Fruit fly (Drosophila melanogaster): ENCODE results near the gene CG4935.

The CG4935 gene

DNA sequence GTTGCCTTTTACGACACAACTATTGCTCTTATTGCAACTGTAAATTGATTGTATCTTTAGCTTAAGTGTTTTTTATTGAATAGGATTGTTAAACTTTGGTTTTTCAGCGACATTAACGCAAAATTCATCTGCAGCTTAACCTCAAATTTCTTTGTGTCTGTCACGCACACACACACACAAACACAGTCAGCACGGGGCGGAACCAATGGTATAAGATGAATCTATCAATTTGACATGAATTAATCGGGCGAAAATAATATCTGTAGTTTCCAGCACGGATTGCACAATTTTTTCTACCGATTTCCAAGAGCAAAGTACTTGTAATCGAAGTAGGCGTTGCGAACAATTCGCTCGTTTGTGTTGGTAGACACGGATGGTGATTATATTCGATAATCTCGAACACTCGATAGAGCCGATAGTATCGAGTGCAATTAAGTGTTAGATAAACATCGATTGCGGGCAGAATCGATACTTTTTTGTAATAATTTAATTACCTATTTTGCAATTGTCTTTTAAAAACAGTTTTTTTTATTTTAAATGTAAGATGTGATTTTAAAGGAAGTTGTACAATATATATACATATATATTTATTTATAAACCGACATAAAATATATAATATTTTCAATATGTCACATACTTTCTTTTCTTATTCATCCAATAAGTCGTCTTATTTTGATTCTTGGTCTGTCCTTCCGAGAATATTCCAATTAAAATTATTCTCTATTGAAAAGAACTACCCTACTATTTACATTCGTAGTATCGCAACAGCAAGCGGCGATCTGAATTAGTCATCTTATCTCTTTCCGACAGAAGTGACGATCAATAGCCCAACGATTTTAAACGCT lies 4.5 kb upstream of the CG4935 start, which contains the start of the genes PRL-1 and EndoGI (continued):
- TF ChIP-seq corto (GFP tag; optimal IDR thresholded peaks at IDR 0.05): no peak
- TF ChIP-seq CG6854 (GFP tag; optimal IDR thresholded peaks at IDR 0.05): peak; percentile 68
- TF ChIP-seq CG10321 (GFP tag; IDR thresholded peaks at IDR 0.05): peak; percentile 59; the same call in 1 of the 2 replicates
- peak; percentile 19 for TF ChIP-seq gfzf (GFP tag; optimal IDR thresholded peaks at IDR 0.05)
- TF ChIP-seq stc (GFP tag; IDR thresholded peaks at IDR 0.05): peak; percentile 84
- peak; percentile 86 for TF ChIP-seq CG2712 (tag; optimal IDR thresholded peaks at IDR 0.05)
- TF ChIP-seq CG12155 (GFP tag; optimal IDR thresholded peaks at IDR 0.05): peak; percentile 58
- peak; percentile 66 for TF ChIP-seq CG31224 (GFP tag; IDR thresholded peaks at IDR 0.05)
- TF ChIP-seq CG32767 (GFP tag; IDR thresholded peaks at IDR 0.05): peak; percentile 69; the same call in 1 of the 2 replicates
- peak; percentile 72 for TF ChIP-seq gsb-n (tag; optimal IDR thresholded peaks at IDR 0.05)
- TF ChIP-seq gem (tag; optimal IDR thresholded peaks at IDR 0.05): peak; percentile 91
- peak; percentile 45 for TF ChIP-seq CG18476 (GFP tag; optimal IDR thresholded peaks at IDR 0.05)
- TF ChIP-seq zf30C (GFP tag; optimal IDR thresholded peaks at IDR 0.05): no peak
- TF ChIP-seq CG11695 (GFP tag; IDR thresholded peaks at IDR 0.05): peak; percentile 90
- peak; percentile 50; the same call in 1 of the 2 replicates for TF ChIP-seq Ada2b (GFP tag; IDR thresholded peaks at IDR 0.05)
- peak; percentile 48 for TF ChIP-seq sd (tag; optimal IDR thresholded peaks at IDR 0.05)
- TF ChIP-seq CG9437 (GFP tag; optimal IDR thresholded peaks at IDR 0.05): peak; percentile 56
- peak; percentile 62 for TF ChIP-seq Ets97D (GFP tag; optimal IDR thresholded peaks at IDR 0.05)
- TF ChIP-seq slp2 (GFP tag; optimal IDR thresholded peaks at IDR 0.05): no peak
- TF ChIP-seq Optix (GFP tag; IDR thresholded peaks at IDR 0.05): no peak
- peak; percentile 81 for TF ChIP-seq slbo (GFP tag; IDR thresholded peaks at IDR 0.05)
- no peak for TF ChIP-seq Atf3 (GFP tag; optimal IDR thresholded peaks at IDR 0.05)
- TF ChIP-seq da (GFP tag; optimal IDR thresholded peaks at IDR 0.05): no peak
- TF ChIP-seq NFAT (GFP tag; IDR thresholded peaks at IDR 0.05): no peak; the same call in 1 of the 2 replicates
- TF ChIP-seq tin (GFP tag; optimal IDR thresholded peaks at IDR 0.05): peak; percentile 46
- TF ChIP-seq exex (tag; optimal IDR thresholded peaks at IDR 0.05): peak; percentile 71
- TF ChIP-seq Chrac-16 (GFP tag; optimal IDR thresholded peaks at IDR 0.05): peak; percentile 49
- no peak for TF ChIP-seq jigr1 (GFP tag; IDR thresholded peaks at IDR 0.05)
- TF ChIP-seq ara (GFP tag; IDR thresholded peaks at IDR 0.05): peak; percentile 44; the same call in 1 of the 2 replicates
- TF ChIP-seq bigmax (GFP tag; optimal IDR thresholded peaks at IDR 0.05): peak; percentile 98
- peak; percentile 90 for TF ChIP-seq CG12659 (GFP tag; optimal IDR thresholded peaks at IDR 0.05)
- peak; percentile 60 for TF ChIP-seq CG15696 (tag; optimal IDR thresholded peaks at IDR 0.05)
- peak; percentile 68 for TF ChIP-seq CG17359 (tag; optimal IDR thresholded peaks at IDR 0.05)
- TF ChIP-seq sens (GFP tag): peak; percentile 86
- 0 out of 2 replicates have a peak, but pooled peaks have one; percentile 12 for TF ChIP-seq GATAe (GFP tag; conservative IDR thresholded peaks at IDR 0.05)
- TF ChIP-seq ewg (GFP tag; optimal IDR thresholded peaks at IDR 0.05): peak; percentile 33
- TF ChIP-seq Fer2 (tag; optimal IDR thresholded peaks at IDR 0.05): peak; percentile 68
- no peak for TF ChIP-seq TFAM (GFP tag; optimal IDR thresholded peaks at IDR 0.05)
- peak; percentile 32 for TF ChIP-seq CG13123 (GFP tag; optimal IDR thresholded peaks at IDR 0.05)
- peak; percentile 13 for TF ChIP-seq bab2 (GFP tag; optimal IDR thresholded peaks at IDR 0.05)
- peak in 1 of 2 experiments; percentile 84 for TF ChIP-seq bsh (GFP tag; optimal IDR thresholded peaks at IDR 0.05)
- TF ChIP-seq Ravus (GFP tag; IDR thresholded peaks at IDR 0.05): peak; percentile 37; the same call in 1 of the 2 replicates
- peak; percentile 59; the same call in 1 of the 2 replicates for TF ChIP-seq CG14441 (GFP tag; IDR thresholded peaks at IDR 0.05)
- peak; percentile 54 for TF ChIP-seq wek (GFP tag; optimal IDR thresholded peaks at IDR 0.05)
- TF ChIP-seq sima (GFP tag; optimal IDR thresholded peaks at IDR 0.05): no peak
- TF ChIP-seq Jarid2 (GFP tag; optimal IDR thresholded peaks at IDR 0.05): peak; percentile 11
- peak; percentile 88 for TF ChIP-seq Awh (GFP tag; IDR thresholded peaks at IDR 0.05)
- TF ChIP-seq CG1603 (tag; optimal IDR thresholded peaks at IDR 0.05): peak; percentile 70
- peak; percentile 49 for TF ChIP-seq trh (GFP tag; optimal IDR thresholded peaks at IDR 0.05)
